Fruit fly (Drosophila melanogaster) whole organism, prepupa: ENCODE data around the gene PGAP1.
A peak's percentile ranks its signal among the peaks of the same experiment; 100 is the strongest.

Source experiments
- CG11294 ChIP-seq: fragments of 200-800 bp; sonication (Bioruptor generic); IDR thresholded peaks from 2 replicates; pipeline ENCODE4 v1.3.6; 2022; ENCODE audit warnings: missing biosample characterization, missing genetic modification characterization
- CG11762 ChIP-seq: fragments of 200-800 bp; sonication (Bioruptor generic); optimal IDR thresholded peaks from 3 replicates; lab custom pipeline; 2016; ENCODE audit warnings: missing biosample characterization, missing genetic modification characterization; ENCODE audit not compliant: insufficient read depth
- CG16779 ChIP-seq: fragments of 200-800 bp; sonication (Bioruptor generic); optimal IDR thresholded peaks from 3 replicates; lab custom pipeline; 2017; ENCODE audit warnings: missing biosample characterization, mild to moderate bottlenecking, missing genetic modification characterization
- CG31627 ChIP-seq: fragments of 200-800 bp; sonication (Bioruptor generic); optimal IDR thresholded peaks from 3 replicates; lab custom pipeline; 2016; ENCODE audit warnings: missing biosample characterization, missing genetic modification characterization
- CG8632 ChIP-seq: fragments of 200-800 bp; sonication (Bioruptor generic); optimal IDR thresholded peaks from 3 replicates; lab custom pipeline; 2016; ENCODE audit warnings: missing biosample characterization, missing genetic modification characterization
- Eip93F ChIP-seq: fragments of 200-800 bp; sonication (Bioruptor generic); optimal IDR thresholded peaks from 2 replicates; lab custom pipeline; 2016; ENCODE audit warnings: missing biosample characterization, mild to moderate bottlenecking, missing genetic modification characterization
- Ets96B ChIP-seq: fragments of 200-800 bp; optimal IDR thresholded peaks from 2 replicates; lab custom pipeline; 2019; ENCODE audit warnings: missing biosample characterization, mild to moderate bottlenecking, missing genetic modification characterization, moderate library complexity
- Gug ChIP-seq: fragments of 200-800 bp; sonication (Bioruptor generic); IDR thresholded peaks from 2 replicates; pipeline ENCODE4 v1.3.6; 2022; ENCODE audit warnings: missing biosample characterization, missing genetic modification characterization
- esn ChIP-seq: fragments of 200-800 bp; sonication (Bioruptor generic); optimal IDR thresholded peaks from 2 replicates; lab custom pipeline; 2016; ENCODE audit warnings: missing biosample characterization, mild to moderate bottlenecking, missing genetic modification characterization, moderate library complexity
- fkh ChIP-seq: fragments of 200-800 bp; sonication (Bioruptor generic); optimal IDR thresholded peaks from 3 replicates; lab custom pipeline; 2017; ENCODE audit warnings: missing biosample characterization, mild to moderate bottlenecking, missing genetic modification characterization, moderate library complexity
- svp ChIP-seq: fragments of 200-800 bp; sonication (Bioruptor generic); peaks from one replicate; lab custom pipeline; 2016; ENCODE audit warnings: missing biosample characterization, missing genetic modification characterization
- topi ChIP-seq: fragments of 200-800 bp; sonication (Bioruptor generic); optimal IDR thresholded peaks from 3 replicates; lab custom pipeline; 2016; ENCODE audit warnings: missing biosample characterization, missing genetic modification characterization

DNA sequence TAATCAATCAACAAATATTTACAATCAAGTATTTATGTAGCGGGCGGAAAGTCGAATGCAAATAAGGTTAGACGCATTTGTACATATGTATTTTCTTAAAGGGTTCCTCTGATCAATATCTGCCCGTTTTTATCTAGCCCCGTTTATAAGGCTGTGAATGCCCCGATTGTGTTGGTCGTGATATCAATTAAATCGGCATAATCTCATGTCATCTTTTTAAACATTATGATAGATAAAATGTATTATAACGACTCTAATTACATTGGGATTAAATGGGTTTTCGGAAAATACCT is 11.1 kb downstream of the PGAP1 start:
- TF ChIP-seq Ets96B (no peak), Eip93F (GFP tag; lab: Kevin White, UChicago) (no peak), CG11294 (GFP tag; lab: Robert Waterston, UW) (no peak), svp (GFP tag; lab: Kevin White, UChicago) (no peak), CG8632 (no peak), CG11762 (GFP tag; lab: Kevin White, UChicago) (no peak), topi (GFP tag; lab: Kevin White, UChicago) (no peak), fkh (GFP tag; lab: Kevin White, UChicago) (peak; percentile 68), CG16779 (tag; lab: Kevin White, UChicago) (no peak), esn (GFP tag; lab: Kevin White, UChicago) (no peak), Gug (GFP tag; lab: Robert Waterston, UW) (no peak), CG31627 (GFP tag; lab: Kevin White, UChicago) (no peak)
